Worm (Caenorhabditis elegans) whole organism, young adult: ENCODE measurements around the gene str-256.
A peak's percentile ranks its signal among the peaks of the same experiment; 100 is the strongest.

Source experiments
- B0035.1 ChIP-seq: sonication (generic microtip); optimal IDR thresholded peaks from 2 replicates; lab custom pipeline; 2016; ENCODE audit warnings: missing genetic modification characterization, mild to moderate bottlenecking, missing compliant biosample characterization, missing genotype, missing genetic modification reagents
- B0336.3 ChIP-seq: fragments of 200-800 bp; sonication (Bioruptor generic); IDR thresholded peaks from 2 replicates; pipeline ENCODE4 v1.3.6; 2022; ENCODE audit warnings: missing genetic modification characterization, missing compliant biosample characterization
- F10E7.11 ChIP-seq: sonication (generic microtip); optimal IDR thresholded peaks from 2 replicates; lab custom pipeline; 2017; ENCODE audit warnings: mild to moderate bottlenecking, missing genetic modification characterization, moderate library complexity, missing compliant biosample characterization
- F22D6.2 ChIP-seq: sonication (generic microtip); optimal IDR thresholded peaks from 2 replicates; lab custom pipeline; 2016; ENCODE audit warnings: mild to moderate bottlenecking, missing genetic modification characterization, missing compliant biosample characterization
- F23B12.7 ChIP-seq: sonication (generic microtip); optimal IDR thresholded peaks from 2 replicates; lab custom pipeline; 2017; ENCODE audit warnings: missing genetic modification characterization, mild to moderate bottlenecking, missing compliant biosample characterization, antibody characterized with exemption, moderate library complexity; ENCODE audit not compliant: insufficient read depth
- F57A8.1 ChIP-seq: fragments of 200-800 bp; sonication (Bioruptor generic); optimal IDR thresholded peaks from 2 replicates; lab custom pipeline; 2018; ENCODE audit warnings: mild to moderate bottlenecking, missing genetic modification characterization, moderate library complexity, missing compliant biosample characterization
- K12H6.12 ChIP-seq: fragments of 200-800 bp; sonication (Bioruptor generic); optimal IDR thresholded peaks from 2 replicates; lab custom pipeline; 2018; ENCODE audit warnings: mild to moderate bottlenecking, missing genetic modification characterization, missing compliant biosample characterization
- Y53F4B.3 ChIP-seq: fragments of 200-800 bp; sonication (Bioruptor generic); IDR thresholded peaks from 2 replicates; pipeline ENCODE4 v1.3.6; 2022; ENCODE audit warnings: missing genetic modification reagents, missing genetic modification characterization, missing compliant biosample characterization
- Y53G8AR.9 ChIP-seq: fragments of 200-800 bp; sonication (Bioruptor generic); conservative IDR thresholded peaks from 2 replicates; pipeline ENCODE4 v1.3.6; 2022; ENCODE audit warnings: missing genetic modification reagents, missing genetic modification characterization, missing compliant biosample characterization
- Y95B8A.8 ChIP-seq: fragments of 200-800 bp; sonication (Bioruptor generic); IDR thresholded peaks from 2 replicates; pipeline ENCODE4 v1.3.6; 2022; ENCODE audit warnings: missing genetic modification reagents, missing genetic modification characterization, missing compliant biosample characterization
- akir-1 ChIP-seq: fragments of 200-800 bp; sonication (Bioruptor generic); optimal IDR thresholded peaks from 2 replicates; lab custom pipeline; 2018; ENCODE audit warnings: mild to moderate bottlenecking, missing genetic modification characterization, moderate library complexity, missing compliant biosample characterization
- ama-1 ChIP-seq, 3 experiments: fragments of 150-350 bp in 1 of 3; sonication (generic microtip) in 2 of 3; optimal IDR thresholded peaks; 2 replicates each; lab custom pipeline; 2014 to 2018; ENCODE audit warnings: missing biosample characterization in 2 of 3, missing genetic modification characterization in 2 of 3, missing genetic modification reagents in 2 of 3
- aptf-3 ChIP-seq: fragments of 200-800 bp; sonication (Bioruptor generic); IDR thresholded peaks from 2 replicates; pipeline ENCODE4 v1.3.6; 2022; ENCODE audit warnings: missing genetic modification characterization, missing compliant biosample characterization
- attf-3 ChIP-seq: fragments of 200-800 bp; sonication (Bioruptor generic); conservative IDR thresholded peaks from 2 replicates; pipeline ENCODE4 v1.3.6; 2022; ENCODE audit warnings: missing genetic modification reagents, missing genetic modification characterization, missing compliant biosample characterization
- bed-1 ChIP-seq: fragments of 200-800 bp; sonication (Bioruptor generic); IDR thresholded peaks from 2 replicates; pipeline ENCODE4 v1.3.6; 2022; ENCODE audit warnings: missing genetic modification reagents, missing genetic modification characterization, missing compliant biosample characterization
- ceh-40 ChIP-seq: fragments of 200-800 bp; sonication (Bioruptor generic); IDR thresholded peaks from 2 replicates; pipeline ENCODE4 v1.3.6; 2022; ENCODE audit warnings: missing genetic modification characterization, missing compliant biosample characterization
- ceh-79 ChIP-seq: sonication (generic microtip); optimal IDR thresholded peaks from 2 replicates; lab custom pipeline; 2017; ENCODE audit warnings: mild to moderate bottlenecking, missing genetic modification characterization, missing compliant biosample characterization
- ceh-91 ChIP-seq: fragments of 200-800 bp; sonication (Bioruptor generic); IDR thresholded peaks from 2 replicates; pipeline ENCODE4 v1.3.6; 2022; ENCODE audit warnings: missing genetic modification reagents, missing genetic modification characterization, missing compliant biosample characterization
- die-1 ChIP-seq: sonication (generic microtip); optimal IDR thresholded peaks from 2 replicates; lab custom pipeline; 2016; ENCODE audit warnings: missing genotype, mild to moderate bottlenecking, missing genetic modification characterization, missing compliant biosample characterization
- ekl-4 ChIP-seq: fragments of 200-800 bp; sonication (Bioruptor generic); IDR thresholded peaks from 2 replicates; pipeline ENCODE4 v1.3.6; 2022; ENCODE audit warnings: missing genetic modification reagents, missing genetic modification characterization, missing compliant biosample characterization
- fkh-3 ChIP-seq: sonication (generic microtip); optimal IDR thresholded peaks from 2 replicates; lab custom pipeline; 2016; ENCODE audit warnings: mild to moderate bottlenecking, missing genetic modification characterization, missing compliant biosample characterization
- hmg-20 ChIP-seq: fragments of 200-800 bp; sonication (Bioruptor generic); IDR thresholded peaks from 2 replicates; pipeline ENCODE4 v1.3.6; 2022; ENCODE audit warnings: missing genetic modification reagents, missing genetic modification characterization, missing compliant biosample characterization
- hsf-1 ChIP-seq: fragments of 200-800 bp; sonication (Bioruptor generic); IDR thresholded peaks from 2 replicates; pipeline ENCODE4 v1.3.6; 2022; ENCODE audit warnings: missing genetic modification reagents, missing genetic modification characterization, missing compliant biosample characterization
- lag-1 ChIP-seq: fragments of 200-800 bp; sonication (Bioruptor generic); IDR thresholded peaks from 2 replicates; pipeline ENCODE4 v1.3.6; 2022; ENCODE audit warnings: missing genetic modification reagents, missing genetic modification characterization, missing compliant biosample characterization
- let-526 ChIP-seq: fragments of 200-800 bp; sonication (Bioruptor generic); IDR thresholded peaks from 2 replicates; pipeline ENCODE4 v1.3.6; 2022; ENCODE audit warnings: missing genetic modification reagents, missing genetic modification characterization, missing compliant biosample characterization
- lin-54 ChIP-seq: fragments of 200-800 bp; sonication (Bioruptor generic); optimal IDR thresholded peaks from 2 replicates; lab custom pipeline; 2018; ENCODE audit warnings: mild to moderate bottlenecking, missing genetic modification characterization, missing compliant biosample characterization
- lir-1 ChIP-seq: fragments of 200-800 bp; sonication (Bioruptor generic); conservative IDR thresholded peaks from 2 replicates; pipeline ENCODE4 v1.3.6; 2022; ENCODE audit warnings: missing genetic modification reagents, missing genetic modification characterization, missing compliant biosample characterization
- lsl-1 ChIP-seq: fragments of 200-800 bp; sonication (Bioruptor generic); optimal IDR thresholded peaks from 2 replicates; lab custom pipeline; 2018; ENCODE audit warnings: mild to moderate bottlenecking, missing genetic modification characterization, moderate library complexity, missing compliant biosample characterization
- lsy-27 ChIP-seq: sonication (generic microtip); optimal IDR thresholded peaks from 2 replicates; lab custom pipeline; 2017; ENCODE audit warnings: missing genetic modification characterization, mild to moderate bottlenecking, missing compliant biosample characterization, antibody characterized with exemption, missing genotype, borderline replicate concordance; ENCODE audit not compliant: insufficient read depth
- madf-3 ChIP-seq: fragments of 200-800 bp; sonication (Bioruptor generic); IDR thresholded peaks from 2 replicates; pipeline ENCODE4 v1.3.6; 2022; ENCODE audit warnings: missing genetic modification reagents, missing genetic modification characterization, missing compliant biosample characterization
- mcd-1 ChIP-seq: fragments of 200-800 bp; sonication (Bioruptor generic); IDR thresholded peaks from 2 replicates; pipeline ENCODE4 v1.3.6; 2022; ENCODE audit warnings: missing genetic modification reagents, missing genetic modification characterization, missing compliant biosample characterization
- mel-28 ChIP-seq: sonication (generic microtip); optimal IDR thresholded peaks from 2 replicates; lab custom pipeline; 2016; ENCODE audit warnings: borderline replicate concordance, mild to moderate bottlenecking, missing genetic modification characterization, missing compliant biosample characterization
- mes-4 ChIP-seq: sonication (generic microtip); optimal IDR thresholded peaks from 2 replicates; lab custom pipeline; 2016; ENCODE audit warnings: missing genotype, missing genetic modification characterization, missing compliant biosample characterization
- nfya-2 ChIP-seq: fragments of 200-800 bp; sonication (Bioruptor generic); IDR thresholded peaks from 2 replicates; pipeline ENCODE4 v1.3.6; 2022; ENCODE audit warnings: missing genetic modification reagents, missing genetic modification characterization, missing compliant biosample characterization
- nhr-120 ChIP-seq: fragments of 200-800 bp; sonication (Bioruptor generic); IDR thresholded peaks from 2 replicates; pipeline ENCODE4 v1.3.6; 2022; ENCODE audit warnings: missing genetic modification characterization, missing compliant biosample characterization
- nhr-80 ChIP-seq: sonication (generic microtip); optimal IDR thresholded peaks from 2 replicates; lab custom pipeline; 2016; ENCODE audit warnings: missing genetic modification characterization, missing compliant biosample characterization
- pbrm-1 ChIP-seq: fragments of 200-800 bp; sonication (Bioruptor generic); IDR thresholded peaks from 2 replicates; pipeline ENCODE4 v1.3.6; 2022; ENCODE audit warnings: missing genetic modification reagents, missing genetic modification characterization, missing compliant biosample characterization
- repo-1 ChIP-seq: sonication (generic microtip); optimal IDR thresholded peaks from 2 replicates; lab custom pipeline; 2017; ENCODE audit warnings: mild to moderate bottlenecking, missing genetic modification characterization, missing compliant biosample characterization
- tbx-9 ChIP-seq: sonication (generic microtip); optimal IDR thresholded peaks from 2 replicates; lab custom pipeline; 2016; ENCODE audit warnings: borderline replicate concordance, missing genetic modification characterization, inconsistent platforms, missing compliant biosample characterization
- tlf-1 ChIP-seq: fragments of 200-800 bp; sonication (Bioruptor generic); optimal IDR thresholded peaks from 2 replicates; lab custom pipeline; 2018; ENCODE audit warnings: mild to moderate bottlenecking, missing genetic modification characterization, missing compliant biosample characterization
- ztf-6 ChIP-seq: fragments of 200-800 bp; sonication (Bioruptor generic); IDR thresholded peaks from 2 replicates; pipeline ENCODE4 v1.3.6; 2022; ENCODE audit warnings: missing genetic modification reagents, missing genetic modification characterization, missing compliant biosample characterization

Gene str-256

DNA sequence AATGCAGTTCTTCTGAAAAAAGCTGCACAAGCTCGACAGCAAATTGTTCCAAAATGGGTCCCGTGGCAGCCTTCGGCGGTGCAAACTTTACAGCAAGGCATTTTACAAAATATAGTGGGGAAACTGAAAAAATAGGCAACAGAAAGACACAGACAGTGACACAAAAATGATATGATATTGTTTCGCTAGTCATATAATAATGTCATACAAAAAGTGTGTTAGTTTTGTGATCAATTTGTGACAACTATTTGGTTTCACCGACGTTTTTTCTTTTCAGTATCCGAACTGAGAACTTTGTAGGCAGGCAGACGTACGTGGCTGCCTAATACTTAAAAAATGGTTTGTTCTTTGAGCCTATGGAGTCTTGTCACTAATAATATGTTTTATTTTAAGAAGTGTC is 18.3 kb upstream of the str-256 start, which contains the start of gene nhr-210:
TSS of gene nhr-210 (minus strand) at position 101 of the 400 bp plus-strand sequence.
- TF ChIP-seq nhr-80 (tag; lab: Kevin White, UChicago) (peak; percentile 44), repo-1 (no peak)

DNA sequence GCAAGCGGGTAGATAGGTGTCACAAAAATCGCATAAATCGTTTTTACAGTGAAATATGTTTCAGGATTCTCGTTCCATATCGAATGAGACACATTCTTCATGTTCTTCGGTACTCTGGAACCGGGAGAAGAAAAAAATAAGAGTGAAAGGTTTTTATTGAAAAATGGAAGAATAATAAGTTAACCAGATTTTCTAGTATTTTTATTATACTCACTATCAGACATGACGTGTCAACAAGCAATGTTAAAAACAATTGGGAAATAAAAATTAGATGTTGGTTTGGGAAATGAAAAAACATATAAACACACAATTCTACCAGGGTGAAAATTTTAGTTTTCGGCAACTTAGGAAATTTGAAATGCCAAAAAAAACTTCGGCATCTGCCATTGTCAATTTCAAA is 11.3 kb upstream of the str-256 start, which contains the start of gene srh-37:
TSS of gene srh-37 (minus strand) at position 101 of the 400 bp plus-strand sequence.
- TF ChIP-seq bed-1 (GFP tag; lab: Robert Waterston, UW) (no peak), nfya-2 (GFP tag; lab: Robert Waterston, UW) (no peak), lir-1 (no peak), ekl-4 (GFP tag; lab: Robert Waterston, UW) (no peak), tlf-1 (GFP tag; lab: Kevin White, UChicago) (no peak), fkh-3 (tag; lab: Kevin White, UChicago) (no peak), F57A8.1 (GFP tag; lab: Kevin White, UChicago) (no peak), ceh-91 (GFP tag; lab: Robert Waterston, UW) (no peak)

DNA sequence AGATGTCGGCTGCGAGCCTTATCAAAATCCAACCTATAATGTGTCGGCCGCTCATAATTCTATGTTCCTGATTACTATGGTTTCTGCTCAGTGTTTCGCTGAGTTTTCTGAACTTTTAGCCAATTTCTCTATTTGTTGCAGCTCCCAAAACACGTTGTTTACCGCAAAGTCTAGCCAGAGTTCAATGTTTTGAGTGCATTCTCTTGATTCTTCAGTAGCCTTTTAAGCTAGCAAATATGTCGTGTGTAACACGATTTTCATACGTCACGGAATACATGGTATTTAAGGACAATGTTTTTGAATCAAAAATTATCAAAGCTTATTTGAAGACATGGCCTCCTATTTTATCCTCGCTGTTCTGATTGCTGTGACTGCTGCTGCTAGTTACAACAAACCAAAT is 4.1 kb upstream of the str-256 start, which contains the start of gene srlf-19:
TSS of gene srlf-19 (plus strand) at position 301 of the 400 bp plus-strand sequence.
- TF ChIP-seq let-526 (GFP tag; lab: Robert Waterston, UW), result no peak
- TF ChIP-seq repo-1, result no peak
- no peak for TF ChIP-seq tlf-1 (GFP tag; lab: Kevin White, UChicago)
- no peak for TF ChIP-seq mcd-1 (GFP tag; lab: Robert Waterston, UW)
- TF ChIP-seq ceh-40 (GFP tag; lab: Robert Waterston, UW), result no peak
- TF ChIP-seq ama-1 (optimal IDR thresholded peaks at IDR 0.05; lab: Kevin White, UChicago), result no peak
- no peak for TF ChIP-seq ama-1 (GFP tag; optimal IDR thresholded peaks at IDR 0.05; lab: Kevin White, UChicago)
- no peak for TF ChIP-seq mes-4
- no peak for TF ChIP-seq lin-54 (GFP tag; lab: Kevin White, UChicago)
- no peak for TF ChIP-seq madf-3 (GFP tag; lab: Robert Waterston, UW)
- TF ChIP-seq attf-3 (GFP tag; lab: Robert Waterston, UW), result no peak
- no peak for TF ChIP-seq die-1 (tag; lab: Kevin White, UChicago)
- TF ChIP-seq ztf-6, result no peak
- no peak for TF ChIP-seq lsy-27 (tag; lab: Kevin White, UChicago)
- TF ChIP-seq F22D6.2 (tag; lab: Kevin White, UChicago), result no peak

DNA sequence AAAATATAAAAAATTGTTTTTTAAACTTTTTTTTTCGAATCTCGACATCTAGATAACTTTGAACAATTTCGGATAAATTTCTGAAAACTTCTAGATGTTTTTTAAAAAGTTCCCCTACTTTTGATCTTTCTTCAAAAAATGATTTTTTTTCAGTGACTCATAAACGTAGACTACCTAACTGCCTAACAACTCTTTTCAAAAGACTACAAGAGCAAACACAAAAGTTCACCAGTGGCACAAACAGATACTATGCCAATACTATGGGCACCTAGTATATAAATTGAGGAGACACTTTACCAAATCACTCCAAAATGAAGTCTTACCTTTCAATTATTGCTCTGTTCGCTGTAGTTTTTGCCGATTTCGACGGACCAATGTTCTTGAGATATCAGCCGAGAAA is 2.6 kb upstream of the str-256 start, which contains the start of gene srlf-35:
TSS of gene srlf-35 (plus strand) at position 301 of the 400 bp plus-strand sequence.
- TF ChIP-seq lsy-27 (tag; lab: Kevin White, UChicago) (no peak), B0035.1 (no peak), Y53F4B.3 (GFP tag; lab: Robert Waterston, UW) (no peak), F23B12.7 (tag; lab: Kevin White, UChicago) (no peak), B0336.3 (no peak), K12H6.12 (tag; lab: Kevin White, UChicago) (no peak), mel-28 (tag; lab: Kevin White, UChicago) (no peak), aptf-3 (GFP tag; lab: Robert Waterston, UW) (no peak)

DNA sequence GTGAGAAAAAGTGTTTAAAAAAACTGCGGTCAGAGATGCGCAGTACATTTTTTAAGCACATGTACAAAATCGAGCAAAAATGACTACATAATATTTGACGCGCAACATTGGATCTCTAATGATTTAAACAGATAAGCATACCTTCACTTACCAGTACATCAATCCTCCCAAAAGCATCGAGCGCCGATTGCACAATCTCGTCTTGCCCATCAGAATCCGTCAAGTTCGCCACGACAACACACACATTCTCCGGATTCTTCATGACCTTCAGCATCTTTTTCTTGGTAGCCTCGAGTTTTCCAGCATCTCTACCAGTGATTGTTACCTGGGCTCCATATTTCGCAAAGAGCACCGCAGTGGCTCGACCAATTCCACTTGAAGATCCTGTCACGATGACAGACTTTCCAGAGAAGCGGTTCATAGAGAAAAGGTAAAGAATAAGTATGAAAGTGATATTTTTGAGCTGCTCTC is 1.7 kb upstream of the str-256 start, which contains the start of gene T01G6.10:
TSS of gene T01G6.10 (minus strand) at position 421 of the 471 bp plus-strand sequence.
- TF ChIP-seq tbx-9 (no peak), lag-1 (GFP tag; lab: Robert Waterston, UW) (no peak), Y95B8A.8 (GFP tag; lab: Robert Waterston, UW) (no peak), hsf-1 (GFP tag; lab: Robert Waterston, UW) (no peak), ceh-79 (tag; lab: Kevin White, UChicago) (no peak), ztf-6 (no peak), Y53G8AR.9 (GFP tag; lab: Robert Waterston, UW) (no peak), pbrm-1 (GFP tag; lab: Robert Waterston, UW) (no peak), nhr-120 (GFP tag; lab: Robert Waterston, UW) (no peak), akir-1 (GFP tag; lab: Kevin White, UChicago) (no peak), F22D6.2 (tag; lab: Kevin White, UChicago) (no peak), lsl-1 (GFP tag; lab: Kevin White, UChicago) (no peak), F10E7.11 (no peak), mes-4 (no peak), hmg-20 (GFP tag; lab: Robert Waterston, UW) (no peak)
